Worm (Caenorhabditis elegans) whole organism, young adult: Measurements from ENCODE around the gene lin-12.

Experiments used
- B0261.1 ChIP-seq: sonication (generic microtip); optimal IDR thresholded peaks from 2 replicates; lab custom pipeline; 2016; ENCODE audit warnings: mild to moderate bottlenecking, missing genetic modification characterization, moderate library complexity, missing compliant biosample characterization
- B0336.3 ChIP-seq: fragments of 200-800 bp; sonication (Bioruptor generic); IDR thresholded peaks from 2 replicates; pipeline ENCODE4 v1.3.6; 2022; ENCODE audit warnings: missing genetic modification characterization, missing compliant biosample characterization
- C06A6.2 ChIP-seq: fragments of 200-800 bp; sonication (Bioruptor generic); conservative IDR thresholded peaks from 2 replicates; pipeline ENCODE4 v1.3.6; 2022; ENCODE audit warnings: missing genetic modification characterization, missing compliant biosample characterization
- C17E4.6 ChIP-seq: fragments of 200-800 bp; sonication (Bioruptor generic); IDR thresholded peaks from 2 replicates; pipeline ENCODE4 v1.3.6; 2022; ENCODE audit warnings: missing genetic modification reagents, missing genetic modification characterization, missing compliant biosample characterization
- F10E7.11 ChIP-seq: sonication (generic microtip); optimal IDR thresholded peaks from 2 replicates; lab custom pipeline; 2017; ENCODE audit warnings: mild to moderate bottlenecking, missing genetic modification characterization, moderate library complexity, missing compliant biosample characterization
- F49E8.2 ChIP-seq: sonication (generic microtip); optimal IDR thresholded peaks from 3 replicates; lab custom pipeline; 2017; ENCODE audit warnings: missing genetic modification characterization, mild to moderate bottlenecking, missing compliant biosample characterization, antibody characterized with exemption, moderate library complexity; ENCODE audit not compliant: insufficient read depth
- F52B5.7 ChIP-seq: sonication (generic microtip); optimal IDR thresholded peaks from 2 replicates; lab custom pipeline; 2016; ENCODE audit warnings: mild to moderate bottlenecking, missing genetic modification characterization, missing compliant biosample characterization
- F57A8.1 ChIP-seq: fragments of 200-800 bp; sonication (Bioruptor generic); optimal IDR thresholded peaks from 2 replicates; lab custom pipeline; 2018; ENCODE audit warnings: mild to moderate bottlenecking, missing genetic modification characterization, moderate library complexity, missing compliant biosample characterization
- F57C9.4 ChIP-seq: sonication (generic microtip); optimal IDR thresholded peaks from 2 replicates; lab custom pipeline; 2017; ENCODE audit warnings: mild to moderate bottlenecking, missing genetic modification characterization, missing compliant biosample characterization
- Y53F4B.3 ChIP-seq: fragments of 200-800 bp; sonication (Bioruptor generic); IDR thresholded peaks from 2 replicates; pipeline ENCODE4 v1.3.6; 2022; ENCODE audit warnings: missing genetic modification reagents, missing genetic modification characterization, missing compliant biosample characterization
- Y79H2A.3 ChIP-seq: fragments of 200-800 bp; sonication (Bioruptor generic); conservative IDR thresholded peaks from 2 replicates; pipeline ENCODE4 v1.3.6; 2022; ENCODE audit warnings: missing genetic modification reagents, missing genetic modification characterization, missing compliant biosample characterization
- Y95B8A.8 ChIP-seq: fragments of 200-800 bp; sonication (Bioruptor generic); IDR thresholded peaks from 2 replicates; pipeline ENCODE4 v1.3.6; 2022; ENCODE audit warnings: missing genetic modification reagents, missing genetic modification characterization, missing compliant biosample characterization
- ZK185.1 ChIP-seq: sonication (generic microtip); optimal IDR thresholded peaks from 2 replicates; lab custom pipeline; 2016; ENCODE audit warnings: mild to moderate bottlenecking, missing genetic modification characterization, missing compliant biosample characterization; ENCODE audit not compliant: poor library complexity, severe bottlenecking
- aptf-2 ChIP-seq: fragments of 200-800 bp; sonication (Bioruptor generic); conservative IDR thresholded peaks from 2 replicates; pipeline ENCODE4 v1.3.6; 2022; ENCODE audit warnings: missing genetic modification reagents, missing genetic modification characterization, missing compliant biosample characterization
- aptf-3 ChIP-seq: fragments of 200-800 bp; sonication (Bioruptor generic); IDR thresholded peaks from 2 replicates; pipeline ENCODE4 v1.3.6; 2022; ENCODE audit warnings: missing genetic modification characterization, missing compliant biosample characterization
- athp-1 ChIP-seq: sonication (generic microtip); optimal IDR thresholded peaks from 2 replicates; lab custom pipeline; 2017; ENCODE audit warnings: mild to moderate bottlenecking, missing genetic modification characterization, missing compliant biosample characterization
- attf-5 ChIP-seq: fragments of 200-800 bp; sonication (Bioruptor generic); optimal IDR thresholded peaks from 2 replicates; lab custom pipeline; 2018; ENCODE audit warnings: mild to moderate bottlenecking, missing genetic modification characterization, missing compliant biosample characterization
- ceh-40 ChIP-seq: fragments of 200-800 bp; sonication (Bioruptor generic); IDR thresholded peaks from 2 replicates; pipeline ENCODE4 v1.3.6; 2022; ENCODE audit warnings: missing genetic modification characterization, missing compliant biosample characterization
- ceh-58 ChIP-seq: fragments of 200-800 bp; sonication (Bioruptor generic); IDR thresholded peaks from 2 replicates; pipeline ENCODE4 v1.3.6; 2022; ENCODE audit warnings: missing genetic modification characterization, missing compliant biosample characterization
- ceh-91 ChIP-seq: fragments of 200-800 bp; sonication (Bioruptor generic); IDR thresholded peaks from 2 replicates; pipeline ENCODE4 v1.3.6; 2022; ENCODE audit warnings: missing genetic modification reagents, missing genetic modification characterization, missing compliant biosample characterization
- efl-1 ChIP-seq: fragments of 150-350 bp; optimal IDR thresholded peaks from 2 replicates; lab custom pipeline; 2014; ENCODE audit warnings: missing biosample characterization, missing genetic modification reagents, missing genetic modification characterization
- egl-44 ChIP-seq: fragments of 200-800 bp; sonication (Bioruptor generic); IDR thresholded peaks from 2 replicates; pipeline ENCODE4 v1.3.6; 2022; ENCODE audit warnings: missing genetic modification reagents, missing genetic modification characterization, missing compliant biosample characterization
- egrh-3 ChIP-seq: fragments of 200-800 bp; sonication (Bioruptor generic); IDR thresholded peaks from 2 replicates; pipeline ENCODE4 v1.3.6; 2022; ENCODE audit warnings: missing genetic modification reagents, missing genetic modification characterization, missing compliant biosample characterization
- ekl-4 ChIP-seq: fragments of 200-800 bp; sonication (Bioruptor generic); IDR thresholded peaks from 2 replicates; pipeline ENCODE4 v1.3.6; 2022; ENCODE audit warnings: missing genetic modification reagents, missing genetic modification characterization, missing compliant biosample characterization
- ets-4 ChIP-seq: fragments of 200-800 bp; sonication (Bioruptor generic); optimal IDR thresholded peaks from 2 replicates; lab custom pipeline; 2018; ENCODE audit warnings: mild to moderate bottlenecking, missing genetic modification characterization, missing compliant biosample characterization
- gei-17 ChIP-seq: fragments of 200-800 bp; sonication (Bioruptor generic); optimal IDR thresholded peaks from 2 replicates; lab custom pipeline; 2018; ENCODE audit warnings: mild to moderate bottlenecking, missing genetic modification characterization, missing compliant biosample characterization
- hlh-26 ChIP-seq: fragments of 200-800 bp; sonication (Bioruptor generic); conservative IDR thresholded peaks from 2 replicates; pipeline ENCODE4 v1.3.6; 2022; ENCODE audit warnings: missing genetic modification reagents, missing genetic modification characterization, missing compliant biosample characterization
- hsf-1 ChIP-seq: fragments of 200-800 bp; sonication (Bioruptor generic); IDR thresholded peaks from 2 replicates; pipeline ENCODE4 v1.3.6; 2022; ENCODE audit warnings: missing genetic modification reagents, missing genetic modification characterization, missing compliant biosample characterization
- lin-35 ChIP-seq, 3 experiments: fragments of 150-350 bp in 2 of 3; sonication (generic microtip) in 1 of 3; optimal IDR thresholded peaks; 2 replicates each; lab custom pipeline; 2014 to 2018; ENCODE audit warnings: missing biosample characterization in 3 of 3, missing genetic modification characterization in 3 of 3, missing genetic modification reagents in 3 of 3
- lir-1 ChIP-seq: fragments of 200-800 bp; sonication (Bioruptor generic); conservative IDR thresholded peaks from 2 replicates; pipeline ENCODE4 v1.3.6; 2022; ENCODE audit warnings: missing genetic modification reagents, missing genetic modification characterization, missing compliant biosample characterization
- lsy-27 ChIP-seq: sonication (generic microtip); optimal IDR thresholded peaks from 2 replicates; lab custom pipeline; 2017; ENCODE audit warnings: missing genetic modification characterization, mild to moderate bottlenecking, missing compliant biosample characterization, antibody characterized with exemption, missing genotype, borderline replicate concordance; ENCODE audit not compliant: insufficient read depth
- nfyb-1 ChIP-seq: fragments of 200-800 bp; sonication (Bioruptor generic); IDR thresholded peaks from 2 replicates; pipeline ENCODE4 v1.3.6; 2022; ENCODE audit warnings: missing genetic modification reagents, missing genetic modification characterization, missing compliant biosample characterization
- nhr-80 ChIP-seq: sonication (generic microtip); optimal IDR thresholded peaks from 2 replicates; lab custom pipeline; 2016; ENCODE audit warnings: missing genetic modification characterization, missing compliant biosample characterization
- pha-4 ChIP-seq: fragments of 150-350 bp; sonication (generic microtip); optimal IDR thresholded peaks from 2 replicates; lab custom pipeline; 2014; ENCODE audit warnings: missing biosample characterization, missing genetic modification reagents, missing genetic modification characterization
- repo-1 ChIP-seq: sonication (generic microtip); optimal IDR thresholded peaks from 2 replicates; lab custom pipeline; 2017; ENCODE audit warnings: mild to moderate bottlenecking, missing genetic modification characterization, missing compliant biosample characterization
- sdz-38 ChIP-seq: sonication (generic microtip); optimal IDR thresholded peaks from 2 replicates; lab custom pipeline; 2016; ENCODE audit warnings: missing genotype, missing genetic modification characterization, missing compliant biosample characterization
- snpc-1.3 ChIP-seq: sonication (generic microtip); optimal IDR thresholded peaks from 2 replicates; lab custom pipeline; 2017; ENCODE audit warnings: missing genetic modification characterization, mild to moderate bottlenecking, missing compliant biosample characterization, antibody characterized with exemption, moderate library complexity, missing genotype, missing genetic modification reagents; ENCODE audit not compliant: insufficient read depth
- snpc-3.4 ChIP-seq: sonication (generic microtip); optimal IDR thresholded peaks from 2 replicates; lab custom pipeline; 2017; ENCODE audit warnings: missing genetic modification characterization, mild to moderate bottlenecking, missing compliant biosample characterization, antibody characterized with exemption, moderate library complexity, missing genotype, missing genetic modification reagents
- snpc-4 ChIP-seq, 5 experiments: fragments of 150-350 bp in 1 of 5; sonication (generic microtip) in 4 of 5; optimal IDR thresholded peaks; 2 replicates each; lab custom pipeline; 2014 to 2018; ENCODE audit warnings: missing genetic modification characterization in 5 of 5, missing biosample characterization in 3 of 5, antibody characterized with exemption in 2 of 5, mild to moderate bottlenecking in 2 of 5, missing compliant biosample characterization in 2 of 5, missing genotype in 2 of 5, moderate library complexity in 2 of 5, missing genetic modification reagents in 1 of 5
- tbp1 ChIP-seq: fragments of 200-800 bp; sonication (Bioruptor generic); optimal IDR thresholded peaks from 2 replicates; lab custom pipeline; 2018; ENCODE audit warnings: mild to moderate bottlenecking, missing genetic modification characterization, missing compliant biosample characterization
- unc-62 ChIP-seq: fragments of 150-350 bp; optimal IDR thresholded peaks from 2 replicates; lab custom pipeline; 2014; ENCODE audit warnings: missing biosample characterization, missing genetic modification reagents, missing genetic modification characterization
- xnd-1 ChIP-seq: sonication (generic microtip); optimal IDR thresholded peaks from 2 replicates; lab custom pipeline; 2016; ENCODE audit warnings: missing genotype, missing genetic modification reagents, missing genetic modification characterization, missing compliant biosample characterization
- ztf-25 ChIP-seq: fragments of 200-800 bp; sonication (Bioruptor generic); IDR thresholded peaks from 2 replicates; pipeline ENCODE4 v1.3.6; 2022; ENCODE audit warnings: missing genetic modification reagents, missing genetic modification characterization, missing compliant biosample characterization
- ztf-3 ChIP-seq: fragments of 200-800 bp; sonication (Bioruptor generic); optimal IDR thresholded peaks from 2 replicates; lab custom pipeline; 2018; ENCODE audit warnings: mild to moderate bottlenecking, missing genetic modification characterization, missing compliant biosample characterization

The lin-12 gene

DNA sequence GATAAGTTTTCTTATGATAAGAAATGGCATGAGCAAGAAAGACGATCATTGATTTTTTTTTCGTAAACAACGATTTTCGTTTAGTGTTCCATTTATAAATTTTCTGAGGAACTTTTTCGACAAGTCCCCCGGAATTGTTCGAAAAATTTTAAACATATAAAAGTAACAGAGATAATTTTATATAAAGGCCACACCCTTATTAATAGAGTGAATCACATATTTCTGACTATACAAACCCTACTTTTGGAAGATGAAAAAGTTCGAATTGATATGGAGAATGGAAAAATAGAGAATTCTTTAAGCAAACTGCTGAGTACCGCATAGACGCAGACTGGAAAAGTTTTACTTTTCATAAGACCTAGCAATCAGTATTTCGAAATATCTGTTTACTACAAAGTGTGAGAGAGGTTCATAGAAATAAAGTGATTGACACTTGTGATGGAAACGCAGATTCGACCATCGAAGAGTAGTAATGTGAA lies 20.1 kb downstream of the lin-12 start (continued):
- peak; percentile 80 for TF ChIP-seq repo-1 (tag; lab: Kevin White, UChicago)
- TF ChIP-seq lir-1: peak; percentile 44
- peak; percentile 42; the same call in 1 of the 2 replicates for TF ChIP-seq ceh-40 (GFP tag; lab: Robert Waterston, UW)
- peak; percentile 63; the same call in 1 of the 2 replicates for TF ChIP-seq B0336.3
- 0 out of 2 replicates have a peak, but pooled peaks have one; percentile 6 for TF ChIP-seq aptf-3 (GFP tag; lab: Robert Waterston, UW)
- peak; percentile 6 for TF ChIP-seq pha-4 (tag; lab: Kevin White, UChicago)
- TF ChIP-seq Y95B8A.8 (GFP tag; lab: Robert Waterston, UW): peak; percentile 59
- peak; percentile 84 for TF ChIP-seq nhr-80 (tag; lab: Kevin White, UChicago)
- no peak for TF ChIP-seq snpc-3.4 (tag; lab: Kevin White, UChicago)
- TF ChIP-seq C17E4.6 (GFP tag; lab: Robert Waterston, UW): no peak
- TF ChIP-seq F10E7.11: peak; percentile 85
- peak; percentile 35 for TF ChIP-seq snpc-1.3
- TF ChIP-seq xnd-1 (tag; lab: Kevin White, UChicago): no peak
- TF ChIP-seq nfyb-1 (GFP tag; lab: Robert Waterston, UW): peak; percentile 90
- no peak for TF ChIP-seq egrh-3 (GFP tag; lab: Robert Waterston, UW)
- no peak for TF ChIP-seq F52B5.7 (tag; lab: Kevin White, UChicago)
- peak; percentile 65 for TF ChIP-seq tbp1 (GFP tag; lab: Kevin White, UChicago)
- TF ChIP-seq Y79H2A.3 (GFP tag; lab: Robert Waterston, UW): peak; percentile 72; the same call in 1 of the 2 replicates
- TF ChIP-seq efl-1 (GFP tag; lab: Kevin White, UChicago): no peak
- TF ChIP-seq F57C9.4 (tag; lab: Kevin White, UChicago): peak; percentile 37
- peak; percentile 41; the same call in 1 of the 2 replicates for TF ChIP-seq C06A6.2 (GFP tag; lab: Robert Waterston, UW)
- peak; percentile 48 for TF ChIP-seq gei-17 (GFP tag; lab: Kevin White, UChicago)
- no peak for TF ChIP-seq Y53F4B.3 (GFP tag; lab: Robert Waterston, UW)
- no peak for TF ChIP-seq ZK185.1 (tag; lab: Kevin White, UChicago)
- no peak for TF ChIP-seq ets-4 (GFP tag; lab: Kevin White, UChicago)
- no peak for TF ChIP-seq ztf-25 (GFP tag; lab: Robert Waterston, UW)
- no peak for TF ChIP-seq athp-1
- no peak for TF ChIP-seq hlh-26 (GFP tag; lab: Robert Waterston, UW)
- TF ChIP-seq ztf-3 (GFP tag; lab: Kevin White, UChicago): no peak
- TF ChIP-seq sdz-38 (tag; lab: Kevin White, UChicago): no peak
- TF ChIP-seq lsy-27: no peak

- 0 out of 2 replicates have a peak, but pooled peaks have one; percentile 6 for TF ChIP-seq hsf-1 (GFP tag; lab: Robert Waterston, UW)
- no peak for TF ChIP-seq aptf-3 (GFP tag; lab: Robert Waterston, UW)
- TF ChIP-seq aptf-2 (GFP tag; lab: Robert Waterston, UW): no peak
Measured at ce11 chrIII:9050600-9050999, 20.7 kb downstream of the lin-12 start, which contains the start of gene ikke-1. Gene ikke-1, minus strand, starts transcription at chrIII:9050700.

ce11 chrIII:9047260-9047659 lies 24.0 kb downstream of the lin-12 start:
- TF ChIP-seq egl-44: no peak
- TF ChIP-seq attf-5 (GFP tag; lab: Kevin White, UChicago): no peak
- no peak for TF ChIP-seq hsf-1 (GFP tag; lab: Robert Waterston, UW)
- TF ChIP-seq ekl-4 (GFP tag; lab: Robert Waterston, UW): no peak
- no peak for TF ChIP-seq aptf-2 (GFP tag; lab: Robert Waterston, UW)
- no peak for TF ChIP-seq B0336.3
- TF ChIP-seq tbp1 (GFP tag; lab: Kevin White, UChicago): no peak
- no peak for TF ChIP-seq B0261.1
- no peak for TF ChIP-seq snpc-4 (GFP tag; optimal IDR thresholded peaks at IDR 0.05; lab: Kevin White, UChicago)
- TF ChIP-seq snpc-4 (tag; optimal IDR thresholded peaks at IDR 0.05; lab: Kevin White, UChicago): no peak
- TF ChIP-seq ceh-58 (GFP tag; lab: Robert Waterston, UW): no peak
- TF ChIP-seq F49E8.2 (tag; lab: Kevin White, UChicago): no peak
- TF ChIP-seq F57A8.1 (GFP tag; lab: Kevin White, UChicago): no peak
- no peak for TF ChIP-seq ZK185.1 (tag; lab: Kevin White, UChicago)
- no peak for TF ChIP-seq ceh-91 (GFP tag; lab: Robert Waterston, UW)
- no peak for TF ChIP-seq unc-62 (GFP tag; lab: Kevin White, UChicago)
- TF ChIP-seq lin-35 (GFP tag; optimal IDR thresholded peaks at IDR 0.05; lab: Kevin White, UChicago): no peak
- TF ChIP-seq, all 124 proteins: peak for 0
